Worm (Caenorhabditis elegans): ENCODE data around the gene F09A5.2.

F09A5.2 gene

DNA sequence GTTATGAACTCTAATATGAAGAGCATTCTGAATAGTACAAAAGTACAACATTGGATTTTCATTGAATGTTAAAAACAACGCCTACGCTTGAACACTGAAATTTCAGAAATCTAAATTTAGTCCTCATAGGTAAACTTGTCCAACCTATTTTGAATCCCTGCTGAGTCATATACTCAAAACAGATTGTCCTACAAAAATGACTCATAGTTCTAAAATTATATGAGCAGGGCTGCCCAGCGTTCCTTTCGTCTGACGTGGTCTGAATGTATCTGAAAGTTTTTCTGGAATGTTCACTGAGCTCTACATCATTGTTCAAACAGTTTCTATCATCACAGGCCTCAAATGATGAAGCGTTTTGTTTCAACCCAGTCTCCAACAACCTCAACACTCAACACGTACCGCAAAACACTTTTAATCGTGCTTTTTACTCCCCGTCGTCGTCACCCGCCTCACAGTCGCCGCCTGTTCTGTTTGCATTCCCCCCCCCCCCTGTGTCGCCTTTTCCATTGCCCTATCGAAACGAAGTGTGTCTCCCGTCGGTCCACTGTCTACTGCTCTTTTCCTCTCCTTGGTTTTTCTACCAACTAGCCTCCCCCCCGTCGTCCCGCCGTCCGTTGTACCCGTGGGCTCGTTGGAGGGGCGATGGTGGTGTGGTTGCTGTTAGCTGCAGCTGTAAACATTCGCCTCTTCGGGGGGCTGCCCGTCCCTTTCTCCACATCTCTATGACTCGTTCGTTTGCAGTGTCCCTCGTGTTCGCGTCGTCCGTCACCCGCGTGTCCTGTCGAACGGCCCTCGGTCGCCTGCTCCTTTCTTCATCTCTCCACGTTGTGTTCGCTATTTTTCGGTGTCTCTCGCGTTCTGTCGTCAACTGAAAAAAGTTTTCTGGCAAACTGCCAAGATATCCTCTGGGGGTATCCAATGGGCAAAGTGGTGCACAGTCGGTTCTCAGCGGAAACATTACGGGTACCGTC lies 9.1 kb downstream of the F09A5.2 start (continued):
- no peak for TF ChIP-seq nhr-77 (tag; optimal IDR thresholded peaks at IDR 0.05)
- TF ChIP-seq sup-37 (GFP tag; optimal IDR thresholded peaks at IDR 0.05), result peak; percentile 53
- TF ChIP-seq lin-35 (GFP tag; optimal IDR thresholded peaks at IDR 0.05), result no peak
- peak; percentile 66 for TF ChIP-seq ama-1 (optimal IDR thresholded peaks at IDR 0.05)
- TF ChIP-seq C16A3.4 (tag; optimal IDR thresholded peaks at IDR 0.05), result no peak
- TF ChIP-seq sox-4 (tag; optimal IDR thresholded peaks at IDR 0.05), result no peak
- TF ChIP-seq mab-9 (GFP tag; IDR thresholded peaks at IDR 0.05), result no peak
- TF ChIP-seq ztf-4 (tag; optimal IDR thresholded peaks at IDR 0.05), result peak; percentile 5
- peak; percentile 37 for TF ChIP-seq fkh-8 (tag; optimal IDR thresholded peaks at IDR 0.05)
- no peak for TF ChIP-seq zag-1 (tag; optimal IDR thresholded peaks at IDR 0.05)
- TF ChIP-seq jun-1 (tag; optimal IDR thresholded peaks at IDR 0.05), result peak; percentile 29
- no peak for TF ChIP-seq lin-39 (tag; optimal IDR thresholded peaks at IDR 0.05)
- TF ChIP-seq aha-1 (tag; optimal IDR thresholded peaks at IDR 0.05), result no peak
- no peak for TF ChIP-seq nhr-28 (tag; optimal IDR thresholded peaks at IDR 0.05)
- TF ChIP-seq pag-3 (tag; optimal IDR thresholded peaks at IDR 0.05; ENCODE audit: borderline replicate concordance, insufficient read depth), result no peak
- peak; percentile 58 for TF ChIP-seq elt-2 (tag; optimal IDR thresholded peaks at IDR 0.05)
- peak; percentile 1 for TF ChIP-seq nhr-47 (tag; optimal IDR thresholded peaks at IDR 0.05)
- no peak for TF ChIP-seq pqm-1 (tag; optimal IDR thresholded peaks at IDR 0.05)

- peak; percentile 97 for TF ChIP-seq nhr-47 (tag; optimal IDR thresholded peaks at IDR 0.05)
- TF ChIP-seq mab-9 (GFP tag; IDR thresholded peaks at IDR 0.05), result peak; percentile 83
- TF ChIP-seq elt-2 (tag; optimal IDR thresholded peaks at IDR 0.05), result peak; percentile 79
- peak; percentile 71 to 80 for TF ChIP-seq efl-1 (optimal IDR thresholded peaks at IDR 0.05)
- TF ChIP-seq efl-1 (GFP tag; optimal IDR thresholded peaks at IDR 0.05 in 1 of 2), result peak; percentile 25 to 94
- peak; percentile 75 for TF ChIP-seq snpc-4 (tag; optimal IDR thresholded peaks at IDR 0.05)
- TF ChIP-seq grh-1 (GFP tag; IDR thresholded peaks at IDR 0.05), result peak; percentile 79
- TF ChIP-seq pax-3 (tag; optimal IDR thresholded peaks at IDR 0.05), result peak; percentile 88
- TF ChIP-seq skn-1 (tag; optimal IDR thresholded peaks at IDR 0.05), result peak; percentile 86
- TF ChIP-seq nhr-77 (tag; optimal IDR thresholded peaks at IDR 0.05), result peak; percentile 94
- peak; percentile 80 for TF ChIP-seq zip-4 (GFP tag; optimal IDR thresholded peaks at IDR 0.05)
- no peak for TF ChIP-seq alr-1 (tag; optimal IDR thresholded peaks at IDR 0.05; ENCODE audit: borderline replicate concordance)
- TF ChIP-seq lir-3 (tag; optimal IDR thresholded peaks at IDR 0.05; ENCODE audit: poor library complexity), result peak; percentile 85
- peak; percentile 97 for TF ChIP-seq egl-13 (tag; optimal IDR thresholded peaks at IDR 0.05)
- TF ChIP-seq ceh-88 (GFP tag; IDR thresholded peaks at IDR 0.05), result peak; percentile 84
- peak; percentile 47 to 58 (median 54) for TF ChIP-seq dpl-1 (GFP tag; optimal IDR thresholded peaks at IDR 0.05)
- TF ChIP-seq nhr-19 (GFP tag; conservative IDR thresholded peaks at IDR 0.05), result peak; percentile 94
- peak in 1 of 2 experiments; percentile 89 for TF ChIP-seq ztf-11 (tag; optimal IDR thresholded peaks at IDR 0.05)
- TF ChIP-seq ceh-90 (tag; optimal IDR thresholded peaks at IDR 0.05), result no peak
- TF ChIP-seq lin-13 (GFP tag; optimal IDR thresholded peaks at IDR 0.05), result peak; percentile 94
- TF ChIP-seq C04F5.9 (tag; optimal IDR thresholded peaks at IDR 0.05), result peak; percentile 65
- peak; percentile 76 for TF ChIP-seq fkh-4 (tag; optimal IDR thresholded peaks at IDR 0.05; ENCODE audit: borderline replicate concordance)
- no peak for TF ChIP-seq Y116A8C.19 (tag; optimal IDR thresholded peaks at IDR 0.05; ENCODE audit: borderline replicate concordance)
- no peak for TF ChIP-seq ets-5 (GFP tag; IDR thresholded peaks at IDR 0.05)
- peak; percentile 87 for TF ChIP-seq sox-4 (tag; optimal IDR thresholded peaks at IDR 0.05)
- peak; percentile 83 for TF ChIP-seq ceh-8 (GFP tag; optimal IDR thresholded peaks at IDR 0.05)
- peak; percentile 24 for TF ChIP-seq ceh-63 (GFP tag; optimal IDR thresholded peaks at IDR 0.05)
- TF ChIP-seq nhr-76 (tag; optimal IDR thresholded peaks at IDR 0.05), result peak; percentile 52
- no peak for TF ChIP-seq unc-62 (GFP tag; optimal IDR thresholded peaks at IDR 0.05)
- TF ChIP-seq nhr-28 (tag; optimal IDR thresholded peaks at IDR 0.05), result no peak
- peak; percentile 96 for TF ChIP-seq fkh-8 (tag; optimal IDR thresholded peaks at IDR 0.05)
- TF ChIP-seq unc-98 (GFP tag; IDR thresholded peaks at IDR 0.05), result no peak
- peak; percentile 34 for TF ChIP-seq lin-39 (tag; optimal IDR thresholded peaks at IDR 0.05)
- TF ChIP-seq vab-15 (tag; optimal IDR thresholded peaks at IDR 0.05), result peak; percentile 1
- TF ChIP-seq ces-1 (GFP tag; optimal IDR thresholded peaks at IDR 0.05), result no peak
- peak; percentile 86 for TF ChIP-seq sup-37 (GFP tag; optimal IDR thresholded peaks at IDR 0.05)
- peak in 3 of 6 experiments; percentile 51 to 79 (median 68) for TF ChIP-seq elt-3 (tag; optimal IDR thresholded peaks at IDR 0.05)
Observed at ce11 chrX:13144975-13145618, 10.2 kb downstream of the F09A5.2 start.

Data from whole organism, L1 larva.